Fruit fly (Drosophila melanogaster) whole organism, embryonic: Measurements from ENCODE around the gene CG6149.

ENCODE experiments used
- Asciz ChIP-seq: fragments of 200-800 bp; sonication (Bioruptor generic); optimal IDR thresholded peaks from 2 replicates; lab custom pipeline; 2017; ENCODE audit warnings: missing biosample characterization, mild to moderate bottlenecking, missing genetic modification characterization, missing genetic modification reagents
- Bdp1 ChIP-seq: fragments of 200-800 bp; sonication (Bioruptor generic); optimal IDR thresholded peaks from 3 replicates; lab custom pipeline; 2016; ENCODE audit warnings: missing biosample characterization, missing genetic modification characterization
- CG1024 ChIP-seq: fragments of 200-800 bp; sonication (Bioruptor generic); IDR thresholded peaks from 2 replicates; pipeline ENCODE4 v1.3.6; 2022; ENCODE audit warnings: missing biosample characterization, missing genetic modification characterization
- CG10274 ChIP-seq: fragments of 200-800 bp; sonication (Bioruptor generic); optimal IDR thresholded peaks from 3 replicates; lab custom pipeline; 2017; ENCODE audit warnings: missing biosample characterization, mild to moderate bottlenecking, missing genetic modification characterization
- CG13123 ChIP-seq: fragments of 200-800 bp; sonication (Bioruptor generic); optimal IDR thresholded peaks from 2 replicates; lab custom pipeline; 2016; ENCODE audit warnings: missing biosample characterization, missing genetic modification characterization
- CG14965 ChIP-seq: fragments of 200-800 bp; sonication (Bioruptor generic); optimal IDR thresholded peaks from 2 replicates; lab custom pipeline; 2016; ENCODE audit warnings: missing biosample characterization, missing genetic modification characterization, borderline replicate concordance
- CG15269 ChIP-seq: fragments of 200-800 bp; sonication (Bioruptor generic); optimal IDR thresholded peaks from 2 replicates; lab custom pipeline; 2018; ENCODE audit warnings: missing biosample characterization, mild to moderate bottlenecking, missing genetic modification characterization, moderate library complexity
- CG16779 ChIP-seq: fragments of 200-800 bp; sonication (Bioruptor generic); IDR thresholded peaks from 2 replicates; pipeline ENCODE4 v1.3.6; 2022; ENCODE audit warnings: missing biosample characterization, missing genetic modification characterization
- CG17912 ChIP-seq: fragments of 200-800 bp; sonication (Bioruptor generic); optimal IDR thresholded peaks from 2 replicates; lab custom pipeline; 2018; ENCODE audit warnings: missing biosample characterization, mild to moderate bottlenecking, missing genetic modification characterization
- CG18764 ChIP-seq: fragments of 200-800 bp; sonication (Bioruptor generic); optimal IDR thresholded peaks from 3 replicates; lab custom pipeline; 2016; ENCODE audit warnings: missing biosample characterization, missing genetic modification characterization
- CG2199 ChIP-seq: fragments of 200-800 bp; sonication (Bioruptor generic); IDR thresholded peaks from 3 replicates; pipeline ENCODE4 v1.3.6; 2022; ENCODE audit warnings: missing biosample characterization, missing genetic modification characterization
- CG31441 ChIP-seq: fragments of 200-800 bp; sonication (Bioruptor generic); IDR thresholded peaks from 2 replicates; pipeline ENCODE4 v1.3.6; 2022; ENCODE audit warnings: missing biosample characterization, missing genetic modification characterization
- CG32772 ChIP-seq: fragments of 200-800 bp; sonication (Bioruptor generic); IDR thresholded peaks from 2 replicates; pipeline ENCODE4 v1.3.6; 2022; ENCODE audit warnings: missing biosample characterization, missing genetic modification characterization
- CG4424 ChIP-seq: fragments of 200-800 bp; sonication (Bioruptor generic); optimal IDR thresholded peaks from 3 replicates; lab custom pipeline; 2016; ENCODE audit warnings: missing biosample characterization, missing genetic modification characterization
- CG4730 ChIP-seq: fragments of 200-800 bp; sonication (Bioruptor generic); IDR thresholded peaks from 2 replicates; pipeline ENCODE4 v1.3.6; 2022; ENCODE audit warnings: missing biosample characterization, missing genetic modification characterization
- CG6791 ChIP-seq: fragments of 200-800 bp; sonication (Bioruptor generic); IDR thresholded peaks from 3 replicates; pipeline ENCODE4 v1.3.6; 2022; ENCODE audit warnings: missing biosample characterization, missing genetic modification characterization; ENCODE audit not compliant: partially characterized antibody
- CG8089 ChIP-seq: fragments of 200-800 bp; sonication (Bioruptor generic); optimal IDR thresholded peaks from 3 replicates; lab custom pipeline; 2016; ENCODE audit warnings: missing biosample characterization, missing genetic modification characterization
- CG8924 ChIP-seq: fragments of 200-800 bp; optimal IDR thresholded peaks from 3 replicates; lab custom pipeline; 2019; ENCODE audit warnings: missing biosample characterization, mild to moderate bottlenecking, missing genetic modification characterization, moderate library complexity
- Dad ChIP-seq: fragments of 200-800 bp; sonication (Bioruptor generic); optimal IDR thresholded peaks from 3 replicates; lab custom pipeline; 2016; ENCODE audit warnings: missing biosample characterization, missing genetic modification characterization
- Fer2 ChIP-seq: fragments of 200-800 bp; sonication (Bioruptor generic); optimal IDR thresholded peaks from 2 replicates; lab custom pipeline; 2018; ENCODE audit warnings: missing biosample characterization, mild to moderate bottlenecking, missing genetic modification characterization, moderate library complexity
- H15 ChIP-seq: fragments of 200-800 bp; sonication (Bioruptor generic); IDR thresholded peaks from 3 replicates; pipeline ENCODE4 v1.3.6; 2022; ENCODE audit warnings: missing biosample characterization, missing genetic modification characterization
- H2.0 ChIP-seq: fragments of 200-800 bp; sonication (Bioruptor generic); IDR thresholded peaks from 2 replicates; pipeline ENCODE4 v1.3.6; 2022; ENCODE audit warnings: missing biosample characterization, missing genetic modification characterization
- HLH3B ChIP-seq: fragments of 200-800 bp; sonication (Bioruptor generic); IDR thresholded peaks from 2 replicates; pipeline ENCODE4 v1.3.6; 2022; ENCODE audit warnings: missing biosample characterization, missing genetic modification characterization
- HLH54F ChIP-seq: fragments of 200-800 bp; sonication (Bioruptor generic); optimal IDR thresholded peaks from 3 replicates; lab custom pipeline; 2016; ENCODE audit warnings: missing biosample characterization, missing genetic modification characterization
- HmgD ChIP-seq: fragments of 200-800 bp; sonication (Bioruptor generic); optimal IDR thresholded peaks from 3 replicates; lab custom pipeline; 2016; ENCODE audit warnings: missing biosample characterization, missing genetic modification characterization
- Hr78 ChIP-seq, 2 experiments: fragments of 200-800 bp in 1 of 2; fragments of >200 bp in 1 of 2; sonication (Bioruptor generic) in 1 of 2; optimal IDR thresholded peaks; 2 replicates each; lab custom pipeline; 2017 to 2019; ENCODE audit warnings: missing biosample characterization in 2 of 2, missing genetic modification characterization in 2 of 2, mild to moderate bottlenecking in 1 of 2, moderate library complexity in 1 of 2
- Neu2 ChIP-seq: fragments of 200-800 bp; sonication (Bioruptor generic); optimal IDR thresholded peaks from 3 replicates; lab custom pipeline; 2016; ENCODE audit warnings: missing biosample characterization, missing genetic modification characterization, borderline replicate concordance
- Oli ChIP-seq: fragments of 200-800 bp; sonication (Bioruptor generic); optimal IDR thresholded peaks from 2 replicates; lab custom pipeline; 2018; ENCODE audit warnings: missing biosample characterization, mild to moderate bottlenecking, missing genetic modification characterization, moderate library complexity
- Ravus ChIP-seq: fragments of 200-800 bp; sonication (Bioruptor generic); IDR thresholded peaks from 2 replicates; pipeline ENCODE4 v1.3.6; 2022; ENCODE audit warnings: missing biosample characterization, missing genetic modification characterization
- Sin3A ChIP-seq: fragments of >200 bp; optimal IDR thresholded peaks from 2 replicates; lab custom pipeline; 2018
- Taf1 ChIP-seq: fragments of 200-800 bp; sonication (Bioruptor generic); IDR thresholded peaks from 2 replicates; pipeline ENCODE4 v1.3.6; 2022; ENCODE audit warnings: missing biosample characterization, missing genetic modification characterization
- Vsx1 ChIP-seq: fragments of 200-800 bp; sonication (Bioruptor generic); optimal IDR thresholded peaks from 2 replicates; lab custom pipeline; 2017; ENCODE audit warnings: missing biosample characterization, mild to moderate bottlenecking, missing genetic modification characterization, missing genetic modification reagents
- crc ChIP-seq: fragments of 200-800 bp; sonication (Bioruptor generic); optimal IDR thresholded peaks from 2 replicates; lab custom pipeline; 2016; ENCODE audit warnings: missing biosample characterization, missing genetic modification characterization
- eve ChIP-seq, 2 experiments: fragments of >200 bp; optimal IDR thresholded peaks; 2 replicates each; lab custom pipeline; 2017; ENCODE audit warnings: missing biosample characterization in 2 of 2, missing genetic modification characterization in 2 of 2
- fd96Cb ChIP-seq: fragments of 200-800 bp; sonication (Bioruptor generic); optimal IDR thresholded peaks from 2 replicates; lab custom pipeline; 2018; ENCODE audit warnings: missing biosample characterization, mild to moderate bottlenecking, missing genetic modification characterization, moderate library complexity
- gce ChIP-seq: fragments of 200-800 bp; sonication (Bioruptor generic); IDR thresholded peaks from 3 replicates; pipeline ENCODE4 v1.3.6; 2022; ENCODE audit warnings: missing biosample characterization, missing genetic modification characterization
- her ChIP-seq: fragments of 200-800 bp; sonication (Bioruptor generic); optimal IDR thresholded peaks from 2 replicates; lab custom pipeline; 2016; ENCODE audit warnings: missing biosample characterization, missing genetic modification characterization
- kah ChIP-seq: fragments of 200-800 bp; sonication (Bioruptor generic); optimal IDR thresholded peaks from 2 replicates; lab custom pipeline; 2018; ENCODE audit warnings: missing biosample characterization, mild to moderate bottlenecking, missing genetic modification characterization
- klu ChIP-seq: fragments of 200-800 bp; sonication (Bioruptor generic); IDR thresholded peaks from 2 replicates; pipeline ENCODE4 v1.3.6; 2022; ENCODE audit warnings: missing biosample characterization, missing genetic modification characterization
- kni ChIP-seq: fragments of 200-800 bp; sonication (Bioruptor generic); optimal IDR thresholded peaks from 3 replicates; lab custom pipeline; 2017; ENCODE audit warnings: mild to moderate bottlenecking, missing biosample characterization, missing genetic modification reagents, missing genetic modification characterization
- pb ChIP-seq: fragments of 200-800 bp; sonication (Bioruptor generic); optimal IDR thresholded peaks from 3 replicates; lab custom pipeline; 2016; ENCODE audit warnings: missing biosample characterization, missing genetic modification characterization
- psq ChIP-seq: fragments of 200-800 bp; sonication (Bioruptor generic); optimal IDR thresholded peaks from 2 replicates; lab custom pipeline; 2017; ENCODE audit warnings: missing biosample characterization, missing genetic modification characterization
- pzg ChIP-seq: fragments of 200-800 bp; sonication (Bioruptor generic); optimal IDR thresholded peaks from 3 replicates; lab custom pipeline; 2018; ENCODE audit warnings: missing biosample characterization, mild to moderate bottlenecking, missing genetic modification characterization, moderate library complexity
- schlank ChIP-seq: fragments of 200-800 bp; sonication (Bioruptor generic); optimal IDR thresholded peaks from 2 replicates; lab custom pipeline; 2018; ENCODE audit warnings: missing biosample characterization, mild to moderate bottlenecking, missing genetic modification characterization
- sna ChIP-seq: fragments of 200-800 bp; sonication (Bioruptor generic); IDR thresholded peaks from 2 replicates; pipeline ENCODE4 v1.3.6; 2022; ENCODE audit warnings: missing biosample characterization, missing genetic modification characterization; ENCODE audit not compliant: partially characterized antibody
- ssp ChIP-seq: fragments of 200-800 bp; sonication (Bioruptor generic); IDR thresholded peaks from 2 replicates; pipeline ENCODE4 v1.3.6; 2022; ENCODE audit warnings: missing biosample characterization, missing genetic modification characterization
- tin ChIP-seq: fragments of 200-800 bp; sonication (Bioruptor generic); optimal IDR thresholded peaks from 3 replicates; lab custom pipeline; 2016; ENCODE audit warnings: missing biosample characterization, missing genetic modification characterization
- tll ChIP-seq, 2 experiments: fragments of 200-800 bp in 1 of 2; fragments of >200 bp in 1 of 2; sonication (Bioruptor generic) in 1 of 2; optimal IDR thresholded peaks; 2 replicates each; lab custom pipeline; 2017 to 2019; ENCODE audit warnings: missing biosample characterization in 2 of 2, missing genetic modification characterization in 2 of 2, mild to moderate bottlenecking in 1 of 2, moderate library complexity in 1 of 2
- ttk ChIP-seq: fragments of 200-800 bp; sonication (Bioruptor generic); IDR thresholded peaks from 2 replicates; pipeline ENCODE4 v2.1.2; 2022; ENCODE audit warnings: missing biosample characterization, missing genetic modification characterization
- unpg ChIP-seq: fragments of 200-800 bp; sonication (Bioruptor generic); optimal IDR thresholded peaks from 3 replicates; lab custom pipeline; 2018; ENCODE audit warnings: missing biosample characterization, mild to moderate bottlenecking, missing genetic modification characterization, moderate library complexity
- wor ChIP-seq: fragments of 200-800 bp; sonication (Bioruptor generic); IDR thresholded peaks from 2 replicates; pipeline ENCODE4 v1.3.6; 2022; ENCODE audit warnings: missing biosample characterization, missing genetic modification characterization
- z ChIP-seq: fragments of 200-800 bp; sonication (Bioruptor generic); IDR thresholded peaks from 3 replicates; pipeline ENCODE4 v1.3.6; 2022; ENCODE audit warnings: missing biosample characterization, missing genetic modification characterization

The CG6149 gene

dm6 chr3L:11402305-11402704 is 33.0 kb downstream of the CG6149 start (continued):
- no peak for TF ChIP-seq Asciz (GFP tag; lab: Kevin White, UChicago)
- TF ChIP-seq Ravus (GFP tag; lab: Robert Waterston, UW) = no peak
- TF ChIP-seq kah (GFP tag; lab: Kevin White, UChicago) = no peak
- no peak for TF ChIP-seq CG15269 (tag; lab: Kevin White, UChicago)
- no peak for TF ChIP-seq Fer2 (tag; lab: Kevin White, UChicago)
- TF ChIP-seq unpg (GFP tag; lab: Kevin White, UChicago) = no peak
- no peak for TF ChIP-seq sna (GFP tag; lab: Robert Waterston, UW)
- no peak for TF ChIP-seq CG13123 (GFP tag; lab: Kevin White, UChicago)
- no peak; the same call in 1 of the 2 replicates for TF ChIP-seq ttk (GFP tag; lab: Robert Waterston, UW)
- no peak for TF ChIP-seq CG10274 (GFP tag; lab: Kevin White, UChicago)
- no peak for TF ChIP-seq CG14965 (GFP tag; lab: Kevin White, UChicago)
- no peak; the same call in 1 of the 2 replicates for TF ChIP-seq Taf1 (GFP tag; lab: Robert Waterston, UW)
- no peak for TF ChIP-seq crc
- TF ChIP-seq CG4424 = no peak
- TF ChIP-seq Dad = no peak
- no peak for TF ChIP-seq psq (GFP tag; lab: Kevin White, UChicago)
- TF ChIP-seq Vsx1 (GFP tag; lab: Kevin White, UChicago) = no peak
- TF ChIP-seq pzg (GFP tag; lab: Kevin White, UChicago) = no peak
- TF ChIP-seq kni (GFP tag; lab: Kevin White, UChicago) = no peak
- TF ChIP-seq schlank = no peak
- peak; percentile 12 for TF ChIP-seq HLH54F
- no peak for TF ChIP-seq wor (GFP tag; lab: Robert Waterston, UW)
- no peak for TF ChIP-seq CG17912 (GFP tag; lab: Kevin White, UChicago)
- no peak for TF ChIP-seq Bdp1 (GFP tag; lab: Kevin White, UChicago)
- no peak for TF ChIP-seq klu (GFP tag; lab: Robert Waterston, UW)
- no peak for TF ChIP-seq Hr78 (GFP tag; optimal IDR thresholded peaks at IDR 0.05; lab: Kevin White, UChicago)
- TF ChIP-seq CG18764 = no peak
- no peak for TF ChIP-seq her (GFP tag; lab: Kevin White, UChicago)
- peak; percentile 42; the same call in 1 of the 2 replicates for TF ChIP-seq ssp (GFP tag; lab: Robert Waterston, UW)
- peak; percentile 37 for TF ChIP-seq CG32772 (GFP tag; lab: Robert Waterston, UW)
- TF ChIP-seq CG8924 (tag; lab: Kevin White, UChicago) = peak; percentile 28
- no peak for TF ChIP-seq CG6791 (GFP tag; lab: Robert Waterston, UW)
- TF ChIP-seq H2.0 (GFP tag; lab: Robert Waterston, UW) = no peak
- no peak for TF ChIP-seq HLH3B (GFP tag; lab: Robert Waterston, UW)
- TF ChIP-seq CG2199 (GFP tag; lab: Robert Waterston, UW) = no peak
- no peak for TF ChIP-seq CG16779 (GFP tag; lab: Robert Waterston, UW)
- peak; percentile 32 for TF ChIP-seq fd96Cb (tag; lab: Kevin White, UChicago)
- no peak for TF ChIP-seq tin (GFP tag; lab: Kevin White, UChicago)
- no peak for TF ChIP-seq eve (GFP tag; optimal IDR thresholded peaks at IDR 0.05; lab: Kevin White, UChicago)
- TF ChIP-seq CG1024 (GFP tag; lab: Robert Waterston, UW) = no peak
- TF ChIP-seq CG4730 (GFP tag; lab: Robert Waterston, UW) = no peak
- 0 out of 3 replicates have a peak, but pooled peaks have one; percentile 27 for TF ChIP-seq H15 (GFP tag; lab: Robert Waterston, UW)
- TF ChIP-seq pb = no peak
- no peak for TF ChIP-seq CG8089 (GFP tag; lab: Kevin White, UChicago)
- 0 out of 2 replicates have a peak, but pooled peaks have one; percentile 18 for TF ChIP-seq CG31441 (GFP tag; lab: Robert Waterston, UW)
- peak; percentile 2 for TF ChIP-seq Oli (tag; lab: Kevin White, UChicago)
- no peak for TF ChIP-seq tll (GFP tag; optimal IDR thresholded peaks at IDR 0.05; lab: Kevin White, UChicago)
- no peak for TF ChIP-seq z
- no peak for TF ChIP-seq Neu2 (GFP tag; lab: Kevin White, UChicago)
- no peak for TF ChIP-seq Sin3A
- TF ChIP-seq gce (GFP tag; lab: Robert Waterston, UW) = no peak
- no peak for TF ChIP-seq HmgD (GFP tag; lab: Kevin White, UChicago)
